Fruit fly (Drosophila melanogaster) whole organism, embryonic: ENCODE measurements around the gene Hrd3.

Experiments
- CG10565 ChIP-seq: fragments of 200-800 bp; sonication (Bioruptor generic); optimal IDR thresholded peaks from 3 replicates; lab custom pipeline; 2016; ENCODE audit warnings: missing biosample characterization, mild to moderate bottlenecking, missing genetic modification characterization
- CG10979 ChIP-seq: fragments of 200-800 bp; sonication (Bioruptor generic); optimal IDR thresholded peaks from 2 replicates; lab custom pipeline; 2018; ENCODE audit warnings: missing biosample characterization, mild to moderate bottlenecking, missing genetic modification characterization, moderate library complexity
- CG11085 ChIP-seq: fragments of 200-800 bp; sonication (Bioruptor generic); IDR thresholded peaks from 2 replicates; pipeline ENCODE4 v1.3.6; 2022; ENCODE audit warnings: missing biosample characterization, missing genetic modification characterization
- CG11247 ChIP-seq: fragments of 200-800 bp; sonication (Bioruptor generic); IDR thresholded peaks from 2 replicates; pipeline ENCODE4 v1.3.6; 2022; ENCODE audit warnings: missing biosample characterization, missing genetic modification characterization
- CG12104 ChIP-seq: fragments of 200-800 bp; sonication (Bioruptor generic); optimal IDR thresholded peaks from 3 replicates; lab custom pipeline; 2016; ENCODE audit warnings: missing biosample characterization, missing genetic modification characterization
- CG12769 ChIP-seq: fragments of 200-800 bp; sonication (Bioruptor generic); optimal IDR thresholded peaks from 2 replicates; lab custom pipeline; 2019; ENCODE audit warnings: missing biosample characterization, mild to moderate bottlenecking, missing genetic modification characterization, moderate library complexity
- CG13424 ChIP-seq: fragments of 200-800 bp; sonication (Bioruptor generic); optimal IDR thresholded peaks from 2 replicates; lab custom pipeline; 2019; ENCODE audit warnings: missing biosample characterization, mild to moderate bottlenecking, missing genetic modification characterization, moderate library complexity
- CG14441 ChIP-seq: fragments of 200-800 bp; sonication (Bioruptor generic); IDR thresholded peaks from 2 replicates; pipeline ENCODE4 v1.3.6; 2022; ENCODE audit warnings: missing biosample characterization, missing genetic modification characterization
- CG15269 ChIP-seq: fragments of 200-800 bp; sonication (Bioruptor generic); optimal IDR thresholded peaks from 2 replicates; lab custom pipeline; 2018; ENCODE audit warnings: missing biosample characterization, mild to moderate bottlenecking, missing genetic modification characterization, moderate library complexity
- CG15514 ChIP-seq: fragments of 200-800 bp; sonication (Bioruptor generic); optimal IDR thresholded peaks from 3 replicates; lab custom pipeline; 2017; ENCODE audit warnings: missing biosample characterization, missing genetic modification characterization, mild to moderate bottlenecking, moderate library complexity, missing genetic modification reagents
- CG15601 ChIP-seq: fragments of 200-800 bp; sonication (Bioruptor generic); optimal IDR thresholded peaks from 3 replicates; lab custom pipeline; 2019; ENCODE audit warnings: missing biosample characterization, mild to moderate bottlenecking, missing genetic modification characterization, moderate library complexity
- CG1603 ChIP-seq: fragments of 200-800 bp; sonication (Bioruptor generic); optimal IDR thresholded peaks from 2 replicates; lab custom pipeline; 2019; ENCODE audit warnings: missing biosample characterization, mild to moderate bottlenecking, missing genetic modification characterization, moderate library complexity
- CG16815 ChIP-seq: fragments of 200-800 bp; sonication (Bioruptor generic); optimal IDR thresholded peaks from 3 replicates; lab custom pipeline; 2017; ENCODE audit warnings: missing biosample characterization, mild to moderate bottlenecking, missing genetic modification characterization
- CG18619 ChIP-seq: fragments of 200-800 bp; sonication (Bioruptor generic); optimal IDR thresholded peaks from 3 replicates; lab custom pipeline; 2017; ENCODE audit warnings: missing biosample characterization, mild to moderate bottlenecking, missing genetic modification characterization
- CG2889 ChIP-seq: fragments of 200-800 bp; sonication (Bioruptor generic); IDR thresholded peaks from 3 replicates; pipeline ENCODE4 v1.3.6; 2022; ENCODE audit warnings: missing biosample characterization, missing genetic modification characterization
- CG4617 ChIP-seq: fragments of 200-800 bp; sonication (Bioruptor generic); optimal IDR thresholded peaks from 3 replicates; lab custom pipeline; 2016; ENCODE audit warnings: missing biosample characterization, missing genetic modification characterization, borderline replicate concordance
- CG9876 ChIP-seq: fragments of 200-800 bp; sonication (Bioruptor generic); optimal IDR thresholded peaks from 2 replicates; lab custom pipeline; 2016; ENCODE audit warnings: missing biosample characterization, missing genetic modification characterization
- CG9932 ChIP-seq: fragments of 200-800 bp; sonication (Bioruptor generic); IDR thresholded peaks from 2 replicates; pipeline ENCODE4 v1.3.6; 2022; ENCODE audit warnings: missing biosample characterization, missing genetic modification characterization
- CTCF ChIP-seq: fragments of 200-800 bp; sonication (Bioruptor generic); optimal IDR thresholded peaks from 2 replicates; lab custom pipeline; 2017; ENCODE audit warnings: missing biosample characterization, mild to moderate bottlenecking, missing genetic modification characterization, moderate library complexity
- Camta ChIP-seq: fragments of 200-800 bp; sonication (Bioruptor generic); optimal IDR thresholded peaks from 2 replicates; lab custom pipeline; 2016; ENCODE audit warnings: missing biosample characterization, missing genetic modification characterization
- D19A ChIP-seq: fragments of 200-800 bp; optimal IDR thresholded peaks from 3 replicates; lab custom pipeline; 2019; ENCODE audit warnings: missing biosample characterization, mild to moderate bottlenecking, missing genetic modification characterization, moderate library complexity
- Fer2 ChIP-seq: fragments of 200-800 bp; sonication (Bioruptor generic); optimal IDR thresholded peaks from 2 replicates; lab custom pipeline; 2018; ENCODE audit warnings: missing biosample characterization, mild to moderate bottlenecking, missing genetic modification characterization, moderate library complexity
- GATAe ChIP-seq: fragments of 200-800 bp; sonication (Bioruptor generic); conservative IDR thresholded peaks from 2 replicates; pipeline ENCODE4 v1.3.6; 2022; ENCODE audit warnings: missing biosample characterization, missing genetic modification characterization
- HmgZ ChIP-seq: fragments of 200-800 bp; sonication (Bioruptor generic); optimal IDR thresholded peaks from 2 replicates; lab custom pipeline; 2018; ENCODE audit warnings: missing biosample characterization, mild to moderate bottlenecking, missing genetic modification characterization
- Lim3 ChIP-seq: fragments of 200-800 bp; sonication (Bioruptor generic); IDR thresholded peaks from 2 replicates; pipeline ENCODE4 v1.3.6; 2022; ENCODE audit warnings: missing biosample characterization, missing genetic modification characterization
- Max ChIP-seq: fragments of 200-800 bp; sonication (Bioruptor generic); optimal IDR thresholded peaks from 2 replicates; lab custom pipeline; 2016; ENCODE audit warnings: missing biosample characterization, mild to moderate bottlenecking, missing genetic modification characterization
- Med ChIP-seq: fragments of 200-800 bp; sonication (Bioruptor generic); peaks from one replicate; lab custom pipeline; 2016; ENCODE audit warnings: missing biosample characterization, missing genetic modification characterization, mild to moderate bottlenecking, inconsistent platforms, moderate library complexity
- Oaz ChIP-seq: fragments of 200-800 bp; sonication (Bioruptor generic); IDR thresholded peaks from 2 replicates; pipeline ENCODE4 v1.3.6; 2022; ENCODE audit warnings: missing biosample characterization, missing genetic modification characterization
- Opbp ChIP-seq: fragments of 200-800 bp; sonication (Bioruptor generic); IDR thresholded peaks from 3 replicates; pipeline ENCODE4 v1.3.6; 2022; ENCODE audit warnings: missing biosample characterization, missing genetic modification characterization; ENCODE audit not compliant: partially characterized antibody
- Ptx1 ChIP-seq: fragments of 200-800 bp; sonication (Bioruptor generic); IDR thresholded peaks from 2 replicates; pipeline ENCODE4 v1.3.6; 2022; ENCODE audit warnings: missing biosample characterization, missing genetic modification characterization
- Sry-δ ChIP-seq: fragments of 200-800 bp; sonication (Bioruptor generic); optimal IDR thresholded peaks from 2 replicates; lab custom pipeline; 2016; ENCODE audit warnings: missing biosample characterization, missing genetic modification characterization
- Ssrp ChIP-seq: fragments of 200-800 bp; sonication (Bioruptor generic); optimal IDR thresholded peaks from 2 replicates; lab custom pipeline; 2018; ENCODE audit warnings: missing biosample characterization, mild to moderate bottlenecking, missing genetic modification characterization, moderate library complexity
- Trl ChIP-seq, 3 experiments: fragments of >200 bp in 2 of 3; fragments of 200-800 bp in 1 of 3; sonication (Bioruptor generic) in 1 of 3; optimal IDR thresholded peaks; 2 replicates in 1 of 3; 3 replicates in 2 of 3; lab custom pipeline; 2016 to 2017; ENCODE audit warnings: missing biosample characterization in 1 of 3, missing genetic modification characterization in 1 of 3
- ash1 ChIP-seq: fragments of 200-800 bp; sonication (Bioruptor generic); optimal IDR thresholded peaks from 2 replicates; lab custom pipeline; 2018; ENCODE audit warnings: missing biosample characterization, mild to moderate bottlenecking, missing genetic modification characterization
- bsh ChIP-seq, 2 experiments: fragments of 200-800 bp; sonication (Bioruptor generic); optimal IDR thresholded peaks; 2 replicates each; lab custom pipeline; 2017 to 2018; ENCODE audit warnings: mild to moderate bottlenecking in 2 of 2, missing biosample characterization in 2 of 2, missing genetic modification characterization in 2 of 2, moderate library complexity in 1 of 2
- croc ChIP-seq: fragments of 200-800 bp; sonication (Bioruptor generic); conservative IDR thresholded peaks from 3 replicates; pipeline ENCODE4 v1.3.6; 2022; ENCODE audit warnings: missing biosample characterization, missing genetic modification characterization
- dpn ChIP-seq, 2 experiments: fragments of 200-800 bp; sonication (Bioruptor generic); optimal IDR thresholded peaks; 3 replicates each; lab custom pipeline; 2016; ENCODE audit warnings: missing biosample characterization in 2 of 2, missing genetic modification characterization in 2 of 2
- fd102C ChIP-seq: fragments of 200-800 bp; sonication (Bioruptor generic); optimal IDR thresholded peaks from 2 replicates; lab custom pipeline; 2018; ENCODE audit warnings: missing biosample characterization, mild to moderate bottlenecking, missing genetic modification characterization, moderate library complexity
- fd96Cb ChIP-seq: fragments of 200-800 bp; sonication (Bioruptor generic); optimal IDR thresholded peaks from 2 replicates; lab custom pipeline; 2018; ENCODE audit warnings: missing biosample characterization, mild to moderate bottlenecking, missing genetic modification characterization, moderate library complexity
- fu2 ChIP-seq: fragments of 200-800 bp; sonication (Bioruptor generic); optimal IDR thresholded peaks from 2 replicates; lab custom pipeline; 2016; ENCODE audit warnings: missing biosample characterization, missing genetic modification characterization
- gcm ChIP-seq: fragments of 200-800 bp; sonication (Bioruptor generic); optimal IDR thresholded peaks from 2 replicates; lab custom pipeline; 2019; ENCODE audit warnings: missing biosample characterization, mild to moderate bottlenecking, missing genetic modification characterization, moderate library complexity
- ind ChIP-seq: fragments of 200-800 bp; sonication (Bioruptor generic); optimal IDR thresholded peaks from 3 replicates; lab custom pipeline; 2016; ENCODE audit warnings: missing biosample characterization, missing genetic modification characterization
- inv ChIP-seq: fragments of 200-800 bp; sonication (Bioruptor generic); IDR thresholded peaks from 2 replicates; pipeline ENCODE4 v1.3.6; 2022; ENCODE audit warnings: missing biosample characterization, missing genetic modification characterization; ENCODE audit not compliant: partially characterized antibody
- knrl ChIP-seq: fragments of 200-800 bp; sonication (Bioruptor generic); IDR thresholded peaks from 3 replicates; pipeline ENCODE4 v1.3.6; 2022; ENCODE audit warnings: missing biosample characterization, missing genetic modification characterization; ENCODE audit not compliant: partially characterized antibody
- pum ChIP-seq: fragments of 200-800 bp; sonication (Bioruptor generic); optimal IDR thresholded peaks from 2 replicates; lab custom pipeline; 2016; ENCODE audit warnings: missing biosample characterization, missing genetic modification characterization
- slou ChIP-seq: fragments of 200-800 bp; sonication (Bioruptor generic); optimal IDR thresholded peaks from 3 replicates; lab custom pipeline; 2016; ENCODE audit warnings: missing biosample characterization, missing genetic modification characterization
- sob ChIP-seq: fragments of 200-800 bp; sonication (Bioruptor generic); IDR thresholded peaks from 2 replicates; pipeline ENCODE4 v1.3.6; 2022; ENCODE audit warnings: missing biosample characterization, missing genetic modification characterization
- vfl ChIP-seq: fragments of 200-800 bp; sonication (Bioruptor generic); optimal IDR thresholded peaks from 2 replicates; lab custom pipeline; 2016; ENCODE audit warnings: missing biosample characterization, missing genetic modification characterization
- wdn ChIP-seq: fragments of 200-800 bp; sonication (Bioruptor generic); IDR thresholded peaks from 2 replicates; pipeline ENCODE4 v1.3.6; 2022; ENCODE audit warnings: missing biosample characterization, missing genetic modification characterization
- zfh2 ChIP-seq: fragments of 200-800 bp; sonication (Bioruptor generic); optimal IDR thresholded peaks from 2 replicates; lab custom pipeline; 2016; ENCODE audit warnings: missing biosample characterization, missing genetic modification characterization

Gene Hrd3

DNA sequence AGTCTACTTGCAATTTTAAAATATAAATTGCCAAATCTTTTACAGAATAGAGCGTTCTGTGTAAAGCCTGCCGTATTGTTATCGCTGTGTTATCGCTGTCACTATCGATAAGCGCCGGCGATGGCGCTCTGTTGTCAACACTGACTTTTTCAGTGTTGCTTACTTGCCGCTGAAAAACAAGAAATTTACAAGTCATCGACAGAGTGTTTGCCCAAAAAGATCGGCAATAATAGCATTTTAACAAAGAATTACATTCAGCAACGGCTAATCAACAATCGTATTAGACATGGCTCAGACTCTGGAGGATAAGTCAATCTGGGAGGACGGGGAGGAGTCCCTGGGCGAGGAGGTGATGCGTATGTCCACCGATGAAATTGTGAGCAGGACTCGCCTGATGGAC is 5.6 kb downstream of the Hrd3 start, which contains the start of the genes RanBP3 and Rpt5 (continued):
- TF ChIP-seq wdn (GFP tag; lab: Robert Waterston, UW): peak; percentile 45; the same call in 1 of the 2 replicates
- peak; percentile 27 for TF ChIP-seq Max (GFP tag; lab: Kevin White, UChicago)
- no peak for TF ChIP-seq Trl (optimal IDR thresholded peaks at IDR 0.05; lab: Kevin White, UChicago)
- TF ChIP-seq Trl (GFP tag; optimal IDR thresholded peaks at IDR 0.05; lab: Kevin White, UChicago): peak; percentile 50
- no peak for TF ChIP-seq Lim3 (GFP tag; lab: Robert Waterston, UW)
- peak; percentile 61 for TF ChIP-seq fu2 (GFP tag; lab: Kevin White, UChicago)
- TF ChIP-seq CG18619 (GFP tag; lab: Kevin White, UChicago): peak; percentile 24
- TF ChIP-seq CG12769 (tag; lab: Kevin White, UChicago): no peak
- no peak for TF ChIP-seq Oaz
- peak; percentile 6 for TF ChIP-seq Camta (GFP tag; lab: Kevin White, UChicago)
- TF ChIP-seq Sry-δ: peak; percentile 82
- TF ChIP-seq CG15269 (tag; lab: Kevin White, UChicago): no peak
- peak; percentile 71 for TF ChIP-seq CG15514 (GFP tag; lab: Kevin White, UChicago)
- peak; percentile 83 for TF ChIP-seq CG9932 (GFP tag; lab: Robert Waterston, UW)
- TF ChIP-seq CG9876 (GFP tag; lab: Kevin White, UChicago): no peak
- TF ChIP-seq CG12104 (GFP tag; lab: Kevin White, UChicago): peak; percentile 0
- TF ChIP-seq Fer2 (tag; lab: Kevin White, UChicago): no peak
- TF ChIP-seq CG11247: peak; percentile 65; the same call in 1 of the 2 replicates
- TF ChIP-seq GATAe (GFP tag; lab: Robert Waterston, UW): no peak
- no peak for TF ChIP-seq CG2889 (GFP tag; lab: Robert Waterston, UW)
- TF ChIP-seq sob: peak; percentile 90
- TF ChIP-seq HmgZ: peak; percentile 89
- TF ChIP-seq CG10565 (GFP tag; lab: Kevin White, UChicago): no peak
- TF ChIP-seq inv: peak; percentile 70
- TF ChIP-seq bsh (GFP tag; optimal IDR thresholded peaks at IDR 0.05; lab: Kevin White, UChicago): peak in 1 of 2 experiments; percentile 9
- peak; percentile 44; the same call in 1 of the 2 replicates for TF ChIP-seq CG14441 (GFP tag; lab: Robert Waterston, UW)
- TF ChIP-seq fd102C (GFP tag; lab: Kevin White, UChicago): no peak
- peak; percentile 34 for TF ChIP-seq pum (GFP tag; lab: Kevin White, UChicago)
- no peak for TF ChIP-seq slou (GFP tag; lab: Kevin White, UChicago)
- peak; percentile 60 for TF ChIP-seq ind (GFP tag; lab: Kevin White, UChicago)
- TF ChIP-seq CTCF (GFP tag; lab: Kevin White, UChicago): peak; percentile 44
- TF ChIP-seq croc (GFP tag; lab: Robert Waterston, UW): no peak
- no peak for TF ChIP-seq CG15601
- TF ChIP-seq knrl (GFP tag; lab: Robert Waterston, UW): peak; percentile 75
- TF ChIP-seq ash1 (GFP tag; lab: Kevin White, UChicago): no peak
- TF ChIP-seq vfl (GFP tag; lab: Kevin White, UChicago): peak; percentile 68
- no peak for TF ChIP-seq Ssrp (tag; lab: Kevin White, UChicago)
- TF ChIP-seq CG16815 (GFP tag; lab: Kevin White, UChicago): no peak
- TF ChIP-seq CG13424 (tag; lab: Kevin White, UChicago): peak; percentile 10
- TF ChIP-seq dpn (GFP tag; optimal IDR thresholded peaks at IDR 0.05; lab: Kevin White, UChicago): peak; percentile 62 to 78
- TF ChIP-seq zfh2 (GFP tag; lab: Kevin White, UChicago): peak; percentile 72
- 0 out of 2 replicates have a peak, but pooled peaks have one; percentile 9 for TF ChIP-seq Ptx1 (GFP tag; lab: Robert Waterston, UW)
- no peak for TF ChIP-seq D19A (tag; lab: Kevin White, UChicago)
- TF ChIP-seq CG10979 (tag; lab: Kevin White, UChicago): peak; percentile 32
- TF ChIP-seq fd96Cb (tag; lab: Kevin White, UChicago): no peak
- TF ChIP-seq gcm (GFP tag; lab: Kevin White, UChicago): no peak
- peak; percentile 96 for TF ChIP-seq Med (GFP tag; lab: Kevin White, UChicago)
- TF ChIP-seq CG4617: peak; percentile 96
- TF ChIP-seq CG11085 (GFP tag; lab: Robert Waterston, UW): peak; percentile 66
- peak; percentile 90 for TF ChIP-seq Opbp (GFP tag; lab: Robert Waterston, UW)
- no peak for TF ChIP-seq CG1603 (tag; lab: Kevin White, UChicago)
